Worm (Caenorhabditis elegans) whole organism, late embryonic: ENCODE measurements around the gene F22H10.6.

ENCODE experiments used
- nhr-11 ChIP-seq: fragments of 150-350 bp; optimal IDR thresholded peaks from 2 replicates; lab custom pipeline; 2014; ENCODE audit warnings: missing biosample characterization, missing genetic modification characterization
- tbx-2 ChIP-seq: sonication (generic microtip); optimal IDR thresholded peaks from 2 replicates; lab custom pipeline; 2016; ENCODE audit warnings: missing genetic modification characterization, missing compliant biosample characterization

DNA sequence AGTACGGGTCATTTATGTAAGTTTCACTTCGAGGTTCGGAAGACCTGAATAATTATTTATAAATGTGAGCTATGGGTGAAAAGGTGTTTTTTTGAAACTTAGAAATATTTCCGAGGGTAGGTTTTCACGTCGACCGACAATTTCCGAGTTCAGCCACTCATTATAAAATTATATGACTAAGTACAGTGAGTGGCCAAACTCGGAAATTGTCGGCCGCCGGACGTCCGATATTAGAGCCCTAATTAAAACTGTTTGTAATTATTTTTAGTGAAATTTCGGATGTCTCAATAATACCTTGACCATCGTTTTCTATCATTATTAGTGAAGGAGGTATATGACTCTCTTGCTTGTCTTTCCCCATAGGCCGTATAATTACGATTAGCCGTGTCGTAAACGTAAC lies 23.6 kb downstream of the F22H10.6 start:
- no peak for TF ChIP-seq nhr-11
- TF ChIP-seq tbx-2 (tag; lab: Kevin White, UChicago) = no peak
